Fruit fly (Drosophila melanogaster) whole organism: ENCODE results near the gene exex.

ENCODE experiments used
- CG8478 ChIP-seq: fragments of >200 bp; optimal IDR thresholded peaks from 2 replicates; lab custom pipeline; 2018; ENCODE audit warnings: inconsistent platforms
- Dll ChIP-seq: fragments of >200 bp; optimal IDR thresholded peaks from 2 replicates; lab custom pipeline; 2017
- EcR ChIP-seq, 2 experiments: fragments of >200 bp; optimal IDR thresholded peaks; 2 replicates each; lab custom pipeline; 2017; ENCODE audit warnings: missing biosample characterization in 2 of 2, missing genetic modification characterization in 2 of 2, missing genetic modification reagents in 2 of 2
- pan ChIP-seq: fragments of >200 bp; optimal IDR thresholded peaks from 2 replicates; lab custom pipeline; 2017
- psq ChIP-seq: fragments of >200 bp; optimal IDR thresholded peaks from 2 replicates; lab custom pipeline; 2017
- usp ChIP-seq: fragments of >200 bp; optimal IDR thresholded peaks from 2 replicates; lab custom pipeline; 2017; ENCODE audit warnings: missing biosample characterization, missing genetic modification characterization, mixed read lengths

The exex gene

DNA sequence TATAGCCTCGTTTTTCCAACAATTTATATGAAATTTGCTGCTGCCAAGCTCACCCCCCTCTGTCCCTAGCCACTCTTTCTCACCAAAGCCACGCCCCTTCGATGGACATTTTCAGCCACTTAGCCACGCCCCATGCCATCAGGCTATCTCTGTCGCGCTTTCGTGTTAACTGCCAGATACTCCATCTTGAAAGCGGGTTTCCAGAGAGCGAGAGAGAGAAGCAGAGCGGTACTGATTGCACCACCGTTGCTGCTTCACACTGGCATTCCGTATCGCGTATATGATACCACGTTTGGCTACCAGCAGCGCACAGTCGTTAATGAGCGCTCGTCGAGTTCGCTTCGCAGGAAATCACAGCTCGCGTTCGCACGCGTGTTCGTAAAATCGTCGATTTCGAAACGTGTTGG, at the start of gene exex:
Gene exex, plus strand, starts transcription at position 307 of the 407 bp plus-strand sequence.
- TF ChIP-seq pan (lab: Kevin White, UChicago), result no peak
- peak; percentile 17 for TF ChIP-seq CG8478 (lab: Kevin White, UChicago)

DNA sequence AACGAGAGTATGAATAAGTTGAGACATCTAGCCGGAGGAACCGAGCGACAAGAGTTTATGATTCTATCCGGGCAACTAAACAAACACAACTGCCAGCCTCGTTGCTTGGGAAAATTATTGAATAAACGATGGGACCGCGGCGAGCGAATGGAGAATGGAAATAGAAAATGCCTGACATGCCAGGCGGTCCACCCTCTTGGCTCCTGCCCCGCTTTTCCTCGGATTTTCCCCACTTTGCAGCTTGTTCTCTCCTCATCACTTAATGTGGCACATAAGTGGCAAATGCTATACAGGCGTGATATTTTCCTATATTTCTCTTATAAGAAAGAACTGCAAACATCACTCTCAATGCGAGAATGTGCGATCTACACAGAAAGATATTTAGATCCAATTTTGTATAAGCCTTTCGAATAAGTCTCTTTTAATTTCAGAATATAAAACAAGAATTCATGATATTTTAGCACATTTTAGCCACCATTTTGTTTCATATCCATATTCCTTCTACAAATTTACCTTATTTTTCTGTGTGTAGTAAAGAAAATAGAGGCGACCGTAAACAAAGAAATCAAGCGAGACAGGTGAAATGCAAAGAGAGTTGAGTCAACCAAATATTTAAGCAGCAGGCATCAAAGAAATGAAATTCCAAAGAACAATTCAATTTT, 44.4 kb upstream of the exex start:
- no peak for TF ChIP-seq usp (GFP tag; lab: Kevin White, UChicago)
- no peak for TF ChIP-seq Dll (lab: Kevin White, UChicago)
- no peak for TF ChIP-seq pan (lab: Kevin White, UChicago)
- no peak for TF ChIP-seq EcR (GFP tag; optimal IDR thresholded peaks at IDR 0.05; lab: Kevin White, UChicago)
- no peak for TF ChIP-seq CG8478 (lab: Kevin White, UChicago)
- no peak for TF ChIP-seq psq (lab: Kevin White, UChicago)

DNA sequence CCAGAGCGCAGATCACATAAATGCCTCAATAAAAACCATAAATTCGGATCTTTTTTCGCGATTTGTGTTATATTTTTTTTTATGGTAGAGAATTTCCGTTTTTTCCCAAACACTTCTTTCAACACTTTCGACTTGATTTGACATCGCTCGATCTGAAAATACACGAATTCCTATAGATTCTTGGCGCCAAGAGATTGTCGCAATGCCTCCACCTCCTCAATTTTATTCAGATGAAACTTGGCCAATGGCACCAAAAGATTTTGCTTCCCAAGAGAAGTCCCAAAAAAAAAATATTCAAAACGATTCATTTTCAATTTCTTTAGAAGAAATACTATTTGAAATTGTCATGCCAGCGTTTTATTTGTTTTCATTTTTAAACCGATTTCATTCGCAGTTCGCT, 43.4 kb upstream of the exex start:
- TF ChIP-seq pan (lab: Kevin White, UChicago) (no peak), Dll (lab: Kevin White, UChicago) (no peak), psq (lab: Kevin White, UChicago) (no peak), usp (GFP tag; lab: Kevin White, UChicago) (no peak), CG8478 (lab: Kevin White, UChicago) (no peak), EcR (GFP tag; optimal IDR thresholded peaks at IDR 0.05; lab: Kevin White, UChicago) (no peak)

DNA sequence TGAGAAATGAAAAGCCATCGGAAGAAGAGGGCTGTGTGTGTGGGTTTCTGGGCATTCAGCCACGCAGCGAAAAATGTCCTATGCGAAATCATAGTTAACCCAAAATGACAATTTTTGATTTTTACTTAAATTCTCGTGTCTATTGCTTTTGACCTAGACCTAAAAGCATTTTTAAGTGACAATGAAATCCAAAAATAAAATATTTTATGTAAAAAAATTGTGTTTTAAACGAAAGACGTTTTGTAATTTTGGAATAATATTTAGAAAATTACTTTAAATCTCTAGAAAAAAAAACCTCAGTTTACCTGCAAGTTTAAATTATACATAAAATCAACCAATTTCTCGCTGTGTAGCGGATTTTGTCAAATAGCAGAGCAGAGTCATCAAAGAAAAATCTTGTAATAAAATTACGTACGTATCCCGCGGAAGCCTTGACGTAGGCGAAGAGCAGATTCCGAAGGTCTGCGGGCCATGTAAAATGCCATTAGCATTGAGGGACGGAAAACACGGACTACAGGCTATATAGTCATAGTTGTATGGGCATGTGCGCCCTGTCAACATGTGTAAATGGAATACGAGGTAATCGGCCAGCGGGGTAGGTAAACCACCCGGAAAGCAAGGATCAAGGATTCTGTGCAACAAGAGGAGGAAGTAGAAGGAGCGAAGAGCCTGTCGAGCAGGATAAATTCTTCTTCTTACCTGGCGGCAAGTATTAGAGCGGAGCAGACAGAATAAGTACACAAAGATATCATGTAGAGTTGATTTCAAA, 38.1 kb upstream of the exex start:
- no peak for TF ChIP-seq Dll (lab: Kevin White, UChicago)
- TF ChIP-seq usp (GFP tag; lab: Kevin White, UChicago), result no peak
- no peak for TF ChIP-seq pan (lab: Kevin White, UChicago)

DNA sequence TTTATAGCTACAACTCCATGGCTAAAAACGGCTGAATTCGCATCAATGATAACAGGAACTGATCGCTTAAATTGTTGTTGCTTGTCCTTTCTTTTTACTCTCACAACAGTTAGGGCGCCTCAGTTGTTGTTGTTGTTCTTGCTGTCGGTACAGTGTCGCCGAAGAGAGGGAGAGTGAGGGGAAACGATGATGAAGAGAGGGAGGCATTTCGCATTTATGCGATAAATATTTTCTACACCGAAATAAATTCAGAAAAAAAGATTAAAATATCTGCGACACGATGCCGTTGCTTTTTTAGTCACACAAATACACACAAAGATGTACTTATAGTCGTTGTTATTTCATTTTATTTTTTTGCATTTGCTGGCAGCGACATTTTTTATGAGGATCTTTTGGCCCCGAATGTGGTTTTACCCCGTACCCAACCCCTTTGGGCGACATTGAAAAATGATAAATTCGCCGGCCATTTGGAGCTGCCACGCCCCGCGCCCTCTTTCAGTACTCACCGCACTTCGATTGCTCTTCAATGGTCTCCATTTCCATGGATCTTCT, 37.0 kb upstream of the exex start:
- TF ChIP-seq Dll (lab: Kevin White, UChicago), result no peak
- no peak for TF ChIP-seq usp (GFP tag; lab: Kevin White, UChicago)
- TF ChIP-seq pan (lab: Kevin White, UChicago), result no peak
- TF ChIP-seq EcR (GFP tag; optimal IDR thresholded peaks at IDR 0.05; lab: Kevin White, UChicago), result no peak
- TF ChIP-seq CG8478 (lab: Kevin White, UChicago), result no peak
- TF ChIP-seq psq (lab: Kevin White, UChicago), result no peak

DNA sequence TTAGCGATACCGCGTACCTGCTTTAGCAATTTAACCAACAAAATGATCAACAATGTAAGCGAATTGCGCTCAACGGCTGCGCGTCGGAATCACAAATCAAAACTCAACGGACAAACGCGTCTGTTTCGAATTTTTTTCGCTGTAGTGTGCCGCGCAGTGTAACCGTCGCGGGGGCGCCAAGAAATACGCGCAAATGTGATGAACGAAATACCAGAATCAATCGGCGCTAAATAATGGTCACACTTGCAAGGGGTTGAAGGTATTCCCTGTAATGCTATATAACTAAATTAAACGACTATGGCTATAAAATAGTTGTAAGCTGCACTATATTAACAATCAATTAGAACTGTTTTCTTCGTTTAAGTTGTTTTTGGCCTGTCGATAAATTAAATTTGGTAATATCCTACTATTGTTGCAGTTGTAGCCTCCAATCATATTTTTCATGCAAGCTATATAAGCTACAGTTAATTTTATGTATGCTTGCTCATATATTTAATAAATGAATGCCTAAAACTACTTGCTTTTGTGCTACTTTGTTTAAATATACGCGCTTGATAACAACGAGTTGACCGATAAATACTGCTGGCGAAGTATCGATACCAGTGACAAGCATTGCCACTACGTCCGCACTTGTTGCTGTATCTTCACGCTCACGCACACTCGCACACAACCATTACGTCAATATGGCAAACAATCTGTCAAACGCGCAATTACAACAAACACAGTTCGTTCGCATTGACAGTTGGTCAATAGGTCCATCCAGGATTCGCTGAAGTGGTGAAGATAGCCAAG, 36.0 kb upstream of the exex start, which contains the start of the genes pbl and CG8281:
Gene pbl, minus strand, starts transcription at position 190 of the 792 bp plus-strand sequence.
Gene CG8281, plus strand, starts transcription at position 699 of the 792 bp plus-strand sequence.
- TF ChIP-seq CG8478 (lab: Kevin White, UChicago), result no peak
- TF ChIP-seq Dll (lab: Kevin White, UChicago), result no peak
- TF ChIP-seq psq (lab: Kevin White, UChicago), result no peak
- no peak for TF ChIP-seq usp (GFP tag; lab: Kevin White, UChicago)
- no peak for TF ChIP-seq EcR (GFP tag; optimal IDR thresholded peaks at IDR 0.05; lab: Kevin White, UChicago)
- TF ChIP-seq pan (lab: Kevin White, UChicago), result no peak

DNA sequence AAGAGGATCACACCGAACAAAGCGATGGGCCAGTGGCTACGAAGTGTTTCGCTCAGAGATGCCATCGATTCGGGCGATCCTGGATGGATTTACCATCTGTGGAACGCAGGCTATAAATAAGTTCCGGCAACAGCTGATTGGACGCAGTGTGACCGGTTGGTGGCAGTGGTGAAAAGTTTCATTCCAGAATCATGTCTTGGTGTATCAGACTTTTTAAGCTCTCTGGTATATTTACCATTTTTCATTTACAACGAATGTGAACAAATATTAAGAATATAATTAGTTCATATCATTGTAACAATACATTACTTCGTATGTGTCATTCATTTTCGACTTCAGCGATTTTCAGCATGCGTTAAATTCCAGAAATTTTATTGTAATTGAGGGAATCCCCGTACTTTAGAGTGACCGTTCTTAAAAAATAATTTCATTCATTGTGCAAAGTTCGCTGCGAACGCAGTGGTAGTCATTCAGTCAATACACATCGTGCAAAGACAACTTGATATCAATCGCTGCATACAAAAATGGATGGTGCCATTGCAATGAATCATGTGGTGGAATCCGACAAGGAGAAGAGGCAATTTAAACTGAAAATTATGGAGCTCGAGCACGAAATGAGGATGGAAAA, 32.9 kb upstream of the exex start, which contains the start of gene Tmem43:
Gene Tmem43, minus strand, starts transcription at position 152 of the 628 bp plus-strand sequence.
- TF ChIP-seq Dll (lab: Kevin White, UChicago) (no peak), EcR (GFP tag; optimal IDR thresholded peaks at IDR 0.05; lab: Kevin White, UChicago) (no peak), usp (GFP tag; lab: Kevin White, UChicago) (no peak), CG8478 (lab: Kevin White, UChicago) (no peak), psq (lab: Kevin White, UChicago) (no peak), pan (lab: Kevin White, UChicago) (no peak)

DNA sequence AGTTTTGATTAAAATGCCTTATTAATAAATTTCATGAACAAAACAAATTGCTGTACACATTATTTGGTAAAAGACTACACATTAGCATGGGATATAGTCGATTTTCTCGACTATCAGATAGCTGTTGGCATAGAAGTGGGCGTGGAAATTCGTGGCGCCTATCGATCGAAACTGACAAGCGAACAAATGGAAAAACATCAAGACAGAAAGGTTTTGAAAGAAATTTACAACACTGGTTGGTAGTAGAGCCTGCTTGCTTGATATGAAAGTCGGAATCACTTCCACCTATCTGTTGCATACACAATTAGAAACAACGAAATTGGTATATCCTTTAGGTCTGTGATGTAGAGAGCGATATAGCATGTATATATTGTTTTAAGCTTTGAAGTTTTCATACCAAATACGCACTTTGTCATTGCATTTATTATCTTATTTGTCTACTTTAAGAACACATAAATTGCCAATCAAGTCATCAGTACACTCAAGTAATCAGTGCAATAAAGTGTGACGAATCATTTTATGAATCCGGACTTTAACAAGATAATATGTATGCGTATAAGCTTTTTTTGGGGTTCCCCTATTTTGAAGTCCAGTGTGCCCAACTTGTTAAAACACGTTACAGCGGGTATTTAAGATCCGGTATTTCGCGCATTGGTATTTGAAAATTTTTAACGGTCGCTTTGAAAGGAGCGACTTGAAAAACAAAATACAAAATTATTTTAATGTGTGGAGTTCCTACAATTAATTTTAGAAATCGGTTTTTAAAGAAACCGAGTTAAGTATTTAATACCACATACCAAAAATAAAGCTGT, 32.0 kb upstream of the exex start:
- no peak for TF ChIP-seq psq (lab: Kevin White, UChicago)

DNA sequence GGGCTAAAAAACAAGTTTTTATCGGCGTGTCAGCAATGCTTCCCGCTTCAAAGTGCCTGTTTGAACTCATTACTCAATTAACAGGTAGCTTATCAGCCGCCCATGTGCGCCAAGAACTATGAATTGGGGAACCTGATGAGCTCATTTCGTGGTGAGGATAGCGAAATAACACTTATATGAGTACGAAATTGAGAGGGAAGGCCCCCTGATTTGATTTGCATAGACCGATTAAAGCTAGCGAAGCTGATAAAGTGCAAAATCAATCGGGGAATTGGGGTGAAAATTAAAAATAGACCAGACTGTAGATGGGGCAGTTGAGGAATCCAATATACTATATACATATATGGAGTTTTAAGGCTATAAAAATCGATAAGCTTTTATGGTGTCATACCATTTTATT, 13.8 kb upstream of the exex start:
- TF ChIP-seq CG8478 (lab: Kevin White, UChicago), result no peak
- TF ChIP-seq psq (lab: Kevin White, UChicago), result no peak
- TF ChIP-seq Dll (lab: Kevin White, UChicago), result no peak
- no peak for TF ChIP-seq usp (GFP tag; lab: Kevin White, UChicago)
- TF ChIP-seq pan (lab: Kevin White, UChicago), result no peak
- TF ChIP-seq EcR (GFP tag; optimal IDR thresholded peaks at IDR 0.05; lab: Kevin White, UChicago), result no peak

DNA sequence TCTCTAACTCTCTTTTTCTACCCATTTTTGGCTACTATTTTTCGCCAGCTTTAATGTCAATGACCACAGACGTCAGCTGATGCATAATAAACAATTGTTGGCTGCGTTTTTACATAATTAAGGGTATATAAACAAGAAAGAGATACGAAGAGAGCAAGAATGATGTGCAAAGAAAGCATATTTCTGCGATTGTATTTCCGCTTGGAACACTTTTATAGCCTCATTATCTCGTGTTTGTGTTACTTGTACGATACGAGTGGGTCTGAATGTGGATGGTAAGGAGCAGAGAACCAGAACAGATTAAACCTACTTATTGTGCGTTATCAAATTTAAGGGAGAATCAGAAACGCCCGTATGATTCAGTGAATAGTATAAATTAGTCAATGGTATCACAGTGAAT, 13.1 kb upstream of the exex start:
- TF ChIP-seq CG8478 (lab: Kevin White, UChicago) (no peak), psq (lab: Kevin White, UChicago) (no peak)
